Worm (Caenorhabditis elegans) whole organism, midembryonic: ENCODE measurements around the gene wdr-83.

Experiments
- T22C8.4 ChIP-seq: fragments of 200-800 bp; sonication (Bioruptor generic); IDR thresholded peaks from 2 replicates; pipeline ENCODE4 v1.3.6; 2022; ENCODE audit warnings: missing genetic modification characterization, missing compliant biosample characterization
- cog-1 ChIP-seq: sonication (generic microtip); optimal IDR thresholded peaks from 2 replicates; lab custom pipeline; 2016; ENCODE audit warnings: missing genetic modification characterization, missing compliant biosample characterization
- flt-1 ChIP-seq: fragments of 200-800 bp; sonication (Bioruptor generic); IDR thresholded peaks from 2 replicates; pipeline ENCODE4 v1.3.6; 2022; ENCODE audit warnings: missing genetic modification characterization, missing compliant biosample characterization
- klf-2 ChIP-seq: fragments of 200-800 bp; sonication (Bioruptor generic); conservative IDR thresholded peaks from 2 replicates; pipeline ENCODE4 v1.3.6; 2022; ENCODE audit warnings: missing genetic modification reagents, missing genetic modification characterization, missing compliant biosample characterization
- med-1 ChIP-seq: sonication (generic microtip); optimal IDR thresholded peaks from 2 replicates; lab custom pipeline; 2017; ENCODE audit warnings: missing genetic modification characterization, mild to moderate bottlenecking, missing compliant biosample characterization, antibody characterized with exemption, missing genetic modification reagents; ENCODE audit not compliant: insufficient read depth
- ref-1 ChIP-seq: fragments of 200-800 bp; sonication (Bioruptor generic); conservative IDR thresholded peaks from 2 replicates; pipeline ENCODE4 v1.3.6; 2022; ENCODE audit warnings: missing genetic modification reagents, missing genetic modification characterization, missing compliant biosample characterization
- tab-1 ChIP-seq: fragments of 200-800 bp; sonication (Bioruptor generic); IDR thresholded peaks from 2 replicates; pipeline ENCODE4 v1.3.6; 2022; ENCODE audit warnings: missing genetic modification characterization, missing compliant biosample characterization
- ztf-23 ChIP-seq: fragments of 200-800 bp; sonication (Bioruptor generic); IDR thresholded peaks from 2 replicates; pipeline ENCODE4 v1.3.6; 2022; ENCODE audit warnings: missing genetic modification reagents, missing genetic modification characterization, missing compliant biosample characterization
- ztf-29 ChIP-seq: fragments of 200-800 bp; sonication (Bioruptor generic); IDR thresholded peaks from 2 replicates; pipeline ENCODE4 v1.3.6; 2022; ENCODE audit warnings: missing genetic modification reagents, missing genetic modification characterization, missing compliant biosample characterization

The wdr-83 gene

DNA sequence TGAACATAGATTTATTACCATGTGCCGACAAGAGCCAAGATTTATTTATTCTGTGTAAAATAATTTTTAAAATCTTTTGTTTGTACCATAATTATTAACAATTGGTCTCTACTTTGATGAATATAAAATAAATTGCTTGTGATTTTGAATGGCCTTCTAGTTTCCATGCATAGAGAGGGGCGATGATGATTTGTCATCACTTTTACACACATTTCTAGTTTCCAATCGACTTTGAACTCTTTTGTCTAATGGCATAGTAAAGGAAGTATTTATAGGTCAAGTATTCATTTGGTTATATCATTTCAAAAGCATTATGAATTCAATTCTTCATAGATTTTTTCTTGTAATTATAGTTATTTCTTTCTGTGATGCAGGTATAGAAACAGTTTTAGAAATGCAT lies 27.9 kb downstream of the wdr-83 start, which contains the start of gene F59A6.10:
F59A6.10 (plus strand) TSS at position 301 of the 400 bp plus-strand sequence.
- no peak for TF ChIP-seq T22C8.4 (GFP tag; lab: Robert Waterston, UW)
- TF ChIP-seq ztf-29 = no peak
- no peak for TF ChIP-seq tab-1 (GFP tag; lab: Robert Waterston, UW)
- no peak for TF ChIP-seq klf-2
- TF ChIP-seq flt-1 (GFP tag; lab: Robert Waterston, UW) = no peak
- no peak for TF ChIP-seq cog-1
- TF ChIP-seq ref-1 (GFP tag; lab: Robert Waterston, UW) = no peak
- TF ChIP-seq med-1 = no peak
- no peak for TF ChIP-seq ztf-23

DNA sequence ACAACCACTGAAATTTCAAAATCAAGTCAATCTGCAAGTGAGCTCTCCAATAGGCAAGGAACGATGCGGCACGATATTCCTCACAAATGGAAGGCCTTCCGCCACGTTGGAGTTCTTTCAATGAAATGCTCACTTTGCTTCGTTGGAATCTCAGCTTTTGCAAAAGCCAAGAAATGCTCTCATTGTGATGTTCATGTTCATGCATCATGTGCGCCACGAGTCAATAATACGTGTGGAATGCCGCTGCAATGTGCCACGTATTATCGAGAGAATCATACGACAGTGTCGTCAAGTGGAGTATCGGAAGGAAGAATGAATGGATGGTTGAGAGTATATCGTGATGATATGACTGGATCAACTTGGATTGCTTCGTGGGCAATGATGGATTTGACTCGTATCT lies 29.6 kb downstream of the wdr-83 start:
- TF ChIP-seq T22C8.4 (GFP tag; lab: Robert Waterston, UW) (no peak), klf-2 (no peak), tab-1 (GFP tag; lab: Robert Waterston, UW) (no peak), ztf-23 (no peak), flt-1 (GFP tag; lab: Robert Waterston, UW) (no peak), ztf-29 (no peak), cog-1 (no peak)

DNA sequence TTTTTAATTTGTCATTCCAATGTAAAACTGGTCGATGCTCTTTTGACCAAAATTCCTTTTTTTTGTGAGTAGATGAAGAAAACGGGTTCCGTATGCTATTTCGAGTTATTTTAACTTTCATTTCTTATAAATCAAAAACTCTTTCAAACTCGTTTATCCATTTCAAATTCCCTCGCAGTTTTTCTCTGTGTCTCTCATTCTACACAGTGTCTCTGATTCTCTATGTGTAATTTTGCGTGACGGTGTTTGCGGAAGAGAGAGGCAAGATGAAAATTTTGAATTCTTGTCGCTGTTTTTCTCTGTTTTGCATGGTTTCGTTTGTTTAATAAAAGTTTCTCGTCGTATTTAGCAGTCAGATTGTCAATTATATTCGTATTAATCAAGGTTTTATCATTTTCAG lies 32.4 kb downstream of the wdr-83 start, which contains the start of gene citk-2:
citk-2 (plus strand) TSS at position 399 of the 400 bp plus-strand sequence.
- TF ChIP-seq tab-1 (GFP tag; lab: Robert Waterston, UW) = no peak
- TF ChIP-seq ref-1 (GFP tag; lab: Robert Waterston, UW) = no peak
- TF ChIP-seq flt-1 (GFP tag; lab: Robert Waterston, UW) = no peak
- no peak for TF ChIP-seq ztf-29
- TF ChIP-seq klf-2 = no peak
- no peak for TF ChIP-seq med-1
- no peak for TF ChIP-seq ztf-23
- no peak for TF ChIP-seq T22C8.4 (GFP tag; lab: Robert Waterston, UW)
- no peak for TF ChIP-seq cog-1

DNA sequence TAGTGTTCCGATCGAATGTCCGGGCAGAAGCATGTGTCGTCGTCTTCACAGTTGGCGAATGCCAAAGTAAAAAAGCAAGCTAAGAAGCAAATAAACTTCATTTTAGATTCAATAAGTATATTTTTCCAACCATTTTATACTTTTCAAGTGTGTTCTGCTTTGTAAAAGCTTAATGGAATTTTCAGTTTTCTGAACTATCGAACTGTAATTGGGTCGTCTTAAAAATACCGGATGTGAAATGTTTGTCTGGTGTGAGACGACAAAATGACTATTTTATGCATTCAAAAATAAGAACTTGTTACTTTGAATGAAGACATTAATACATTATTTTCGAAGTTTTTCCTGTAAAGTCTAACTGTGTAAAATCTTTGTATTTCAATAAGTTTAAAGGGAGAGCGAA lies 32.9 kb downstream of the wdr-83 start, which contains the start of gene F59A6.11:
F59A6.11 (minus strand) TSS at position 101 of the 400 bp plus-strand sequence.
- no peak for TF ChIP-seq med-1
- no peak for TF ChIP-seq ztf-23

DNA sequence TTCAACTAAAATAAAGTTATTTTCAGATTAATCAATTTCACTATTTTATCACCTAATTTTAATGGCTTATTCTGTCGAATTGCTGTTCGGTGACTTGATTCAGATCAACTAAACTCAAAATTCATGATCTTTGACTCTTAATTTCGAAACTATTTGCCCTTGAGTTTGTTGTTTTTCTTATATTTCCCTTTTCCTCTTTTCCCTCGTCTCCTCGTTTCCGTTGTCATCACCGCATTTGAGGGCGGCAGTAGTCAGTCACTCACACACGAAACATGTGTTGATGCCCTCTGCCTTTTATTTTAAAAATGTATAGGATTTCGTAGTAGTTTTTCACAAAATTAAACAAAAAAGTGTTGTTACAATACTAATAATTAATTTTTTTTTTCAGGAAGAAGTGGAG lies 36.6 kb downstream of the wdr-83 start, which contains the start of gene rnh-1.0:
rnh-1.0 (plus strand) TSS at position 389 of the 400 bp plus-strand sequence.
- no peak for TF ChIP-seq med-1
- no peak for TF ChIP-seq cog-1
- no peak for TF ChIP-seq ref-1 (GFP tag; lab: Robert Waterston, UW)
- TF ChIP-seq ztf-29 = no peak
- no peak for TF ChIP-seq tab-1 (GFP tag; lab: Robert Waterston, UW)
- no peak for TF ChIP-seq klf-2
- TF ChIP-seq flt-1 (GFP tag; lab: Robert Waterston, UW) = no peak

DNA sequence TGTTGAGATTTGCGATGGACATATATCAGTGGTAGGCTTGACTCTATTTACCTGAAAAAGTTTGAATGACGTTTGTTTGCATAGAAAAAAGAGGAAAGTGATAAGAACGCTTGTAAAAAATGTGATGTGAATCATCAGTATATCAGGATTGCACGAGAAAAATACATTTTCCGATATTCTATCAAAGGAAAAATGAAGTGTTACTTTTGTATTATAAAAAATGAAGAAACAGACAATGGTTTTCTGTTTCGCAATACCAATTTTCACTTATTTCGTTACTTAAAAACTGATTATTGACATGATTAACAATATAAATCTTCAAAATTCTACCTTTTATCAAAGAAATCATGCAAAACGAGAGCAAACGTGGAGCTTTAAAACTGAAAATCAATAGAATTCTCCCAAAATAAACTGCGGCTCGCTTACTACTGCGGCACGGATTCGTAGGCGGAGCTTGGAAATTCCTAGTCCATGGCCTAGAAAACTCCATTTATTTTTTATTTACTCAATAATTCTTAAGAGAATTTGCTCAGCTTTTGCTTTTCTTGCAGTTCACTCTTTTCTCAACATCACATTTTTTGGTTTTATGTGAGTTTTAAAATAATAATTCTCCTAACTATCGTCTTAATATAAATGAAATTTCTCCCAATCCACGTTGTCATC lies 37.9 kb downstream of the wdr-83 start, which contains the start of the genes eif-1 and vps-24:
eif-1 (minus strand) TSS at position 51 of the 663 bp plus-strand sequence.
vps-24 (plus strand) TSS at position 469 of the 663 bp plus-strand sequence.
- TF ChIP-seq tab-1 (GFP tag; lab: Robert Waterston, UW) = no peak
- no peak for TF ChIP-seq T22C8.4 (GFP tag; lab: Robert Waterston, UW)
- no peak for TF ChIP-seq med-1
- no peak for TF ChIP-seq klf-2
- TF ChIP-seq flt-1 (GFP tag; lab: Robert Waterston, UW) = no peak
- TF ChIP-seq ztf-23 = no peak
- no peak for TF ChIP-seq cog-1
- TF ChIP-seq ztf-29 = no peak
- no peak for TF ChIP-seq ref-1 (GFP tag; lab: Robert Waterston, UW)

DNA sequence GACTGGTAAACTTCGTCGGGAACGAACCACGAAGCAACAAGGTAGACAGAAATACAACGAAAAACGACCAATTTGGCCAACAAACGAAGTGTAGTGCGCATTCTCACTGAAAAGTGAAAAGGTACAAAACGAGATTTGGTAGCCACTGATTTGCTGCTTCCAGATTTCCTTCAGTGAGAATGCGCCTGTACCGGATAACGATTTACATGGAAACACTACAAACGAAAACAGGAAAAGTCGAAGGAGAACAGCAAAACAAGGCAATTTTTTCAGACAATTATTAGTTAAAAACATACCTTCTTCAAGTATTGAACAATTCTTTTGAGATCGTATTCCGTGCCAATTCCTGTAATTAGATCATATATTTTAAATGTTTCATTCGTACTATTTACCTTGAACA lies 38.5 kb downstream of the wdr-83 start, which contains the start of gene pigb-1:
pigb-1 (minus strand) TSS at position 101 of the 400 bp plus-strand sequence.
- TF ChIP-seq med-1 = no peak
- no peak for TF ChIP-seq klf-2
- no peak for TF ChIP-seq ztf-23
- no peak for TF ChIP-seq ref-1 (GFP tag; lab: Robert Waterston, UW)
- no peak for TF ChIP-seq flt-1 (GFP tag; lab: Robert Waterston, UW)
- no peak for TF ChIP-seq cog-1
- no peak for TF ChIP-seq ztf-29

DNA sequence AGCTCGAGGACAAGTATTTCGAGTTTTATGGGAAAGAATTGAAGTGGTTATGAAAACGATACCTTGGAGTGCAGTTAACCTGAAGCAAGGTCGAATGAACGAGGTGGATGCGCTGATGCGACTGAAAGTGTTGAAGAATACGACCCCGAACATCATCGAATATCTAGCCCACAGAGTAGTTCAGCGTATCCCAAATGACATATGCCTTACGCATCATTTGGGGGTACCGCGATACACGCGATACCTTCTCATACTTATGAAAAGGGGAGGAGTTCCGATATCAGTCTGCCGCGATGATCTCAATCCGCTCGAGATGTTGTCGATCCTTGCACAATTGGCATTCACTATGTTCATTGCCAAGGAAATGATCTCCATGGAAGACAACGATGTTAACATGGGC lies 41.7 kb downstream of the wdr-83 start, which contains the start of gene T27F7.12:
T27F7.12 (plus strand) TSS at position 301 of the 400 bp plus-strand sequence.
- TF ChIP-seq klf-2 = no peak
- TF ChIP-seq flt-1 (GFP tag; lab: Robert Waterston, UW) = no peak
- no peak for TF ChIP-seq cog-1
- no peak for TF ChIP-seq med-1
- TF ChIP-seq ztf-23 = no peak
- TF ChIP-seq tab-1 (GFP tag; lab: Robert Waterston, UW) = no peak
- no peak for TF ChIP-seq ref-1 (GFP tag; lab: Robert Waterston, UW)
- no peak for TF ChIP-seq ztf-29
- no peak for TF ChIP-seq T22C8.4 (GFP tag; lab: Robert Waterston, UW)

DNA sequence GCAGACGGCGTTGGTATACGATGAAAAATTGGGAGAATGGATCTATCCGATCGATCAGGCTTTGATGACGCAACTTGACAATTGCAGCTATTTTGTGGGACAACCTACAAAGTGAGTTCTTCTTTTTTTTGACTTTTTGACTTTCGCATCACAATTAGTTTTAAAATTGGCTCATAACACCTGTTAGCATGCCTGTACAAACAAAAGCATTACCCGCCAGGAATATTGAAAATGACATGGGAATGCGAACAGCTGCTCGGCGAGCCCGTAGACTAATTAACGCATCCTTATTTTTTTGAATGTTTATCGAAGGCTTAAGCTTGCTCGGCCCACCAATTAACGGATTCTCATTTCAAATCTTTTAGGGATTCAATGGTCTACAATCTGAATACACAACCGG lies 44.3 kb downstream of the wdr-83 start:
- no peak for TF ChIP-seq cog-1
- TF ChIP-seq ztf-29 = no peak
- TF ChIP-seq T22C8.4 (GFP tag; lab: Robert Waterston, UW) = no peak
- no peak for TF ChIP-seq klf-2
- TF ChIP-seq ref-1 (GFP tag; lab: Robert Waterston, UW) = no peak
- TF ChIP-seq ztf-23 = no peak
- TF ChIP-seq flt-1 (GFP tag; lab: Robert Waterston, UW) = no peak
- TF ChIP-seq med-1 = no peak
- TF ChIP-seq tab-1 (GFP tag; lab: Robert Waterston, UW) = no peak

DNA sequence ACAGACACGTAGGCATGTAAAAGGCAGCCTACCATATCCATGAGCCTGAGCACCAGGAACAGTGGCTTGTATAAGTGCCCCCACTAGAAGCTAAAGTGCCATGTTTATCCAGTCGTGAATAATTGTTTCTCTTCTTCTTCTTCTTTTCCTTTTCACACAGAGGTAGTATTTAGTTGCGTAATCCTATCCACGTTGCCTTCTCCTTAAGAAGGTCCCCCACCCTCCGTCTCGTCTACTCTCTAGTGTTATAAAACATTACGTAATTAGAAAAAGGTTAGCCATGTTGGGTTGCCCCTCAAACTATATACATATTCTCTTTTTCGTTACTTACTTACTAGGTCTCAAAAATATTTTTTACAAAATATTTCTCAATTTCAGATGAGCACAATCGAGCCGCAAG lies 44.8 kb downstream of the wdr-83 start:
- TF ChIP-seq cog-1 (no peak), klf-2 (no peak), flt-1 (GFP tag; lab: Robert Waterston, UW) (no peak)

DNA sequence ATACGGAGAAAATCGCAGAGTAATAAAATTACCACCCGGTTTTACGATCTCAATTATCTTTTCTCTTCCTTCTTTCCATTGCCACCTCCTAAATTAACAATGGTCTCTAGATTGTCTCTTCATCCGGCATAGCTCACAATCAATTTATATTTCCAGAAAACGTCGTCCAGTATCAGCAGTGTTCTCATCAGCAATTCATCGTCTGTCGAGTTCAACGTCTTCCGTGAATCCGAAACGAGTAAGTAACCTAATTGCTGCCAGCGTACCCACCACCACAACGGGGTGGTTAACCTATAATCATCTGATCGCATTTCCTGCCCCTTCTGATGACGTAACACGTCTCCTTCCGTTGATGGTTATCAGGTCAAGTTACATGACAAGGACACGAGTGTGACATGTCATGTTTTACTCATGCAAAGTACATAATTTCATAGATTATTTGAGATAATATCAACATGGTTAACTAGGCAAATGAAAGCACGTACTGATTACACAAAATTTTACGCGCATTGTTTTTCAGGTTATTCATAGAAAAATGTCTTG lies 45.5 kb downstream of the wdr-83 start:
- TF ChIP-seq cog-1 = no peak
- no peak for TF ChIP-seq flt-1 (GFP tag; lab: Robert Waterston, UW)
- TF ChIP-seq ztf-23 = no peak
- no peak for TF ChIP-seq med-1
- no peak for TF ChIP-seq T22C8.4 (GFP tag; lab: Robert Waterston, UW)
- TF ChIP-seq tab-1 (GFP tag; lab: Robert Waterston, UW) = no peak
- TF ChIP-seq ztf-29 = no peak
- no peak for TF ChIP-seq ref-1 (GFP tag; lab: Robert Waterston, UW)
- no peak for TF ChIP-seq klf-2
